Fruit fly (Drosophila melanogaster): ENCODE data around the gene ArgRS.

ArgRS gene

DNA sequence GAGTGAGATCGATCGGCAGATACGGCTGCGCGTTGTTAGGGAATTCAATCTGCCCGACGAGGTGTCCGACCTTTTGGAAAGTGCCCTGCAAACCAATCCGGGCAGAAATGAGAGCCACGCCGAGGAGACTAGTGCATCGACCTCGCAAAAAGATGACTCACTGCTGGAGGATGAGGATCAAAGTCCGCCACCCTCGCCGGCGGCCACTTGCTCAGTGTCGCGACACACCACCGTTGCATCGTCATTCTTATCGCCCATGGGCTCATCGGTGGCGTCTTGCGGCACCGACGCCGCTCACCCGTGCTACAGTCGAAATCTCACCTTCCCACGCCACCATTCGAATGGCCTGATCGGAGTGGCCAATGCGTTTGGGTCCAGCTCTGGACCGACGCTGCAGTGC, 30.5 kb upstream of the ArgRS start:
- TF ChIP-seq Rfx (GFP tag; IDR thresholded peaks at IDR 0.05) (no peak), Bgb (GFP tag; IDR thresholded peaks at IDR 0.05; ENCODE audit: partially characterized antibody) (no peak), crc (GFP tag; optimal IDR thresholded peaks at IDR 0.05) (no peak)

DNA sequence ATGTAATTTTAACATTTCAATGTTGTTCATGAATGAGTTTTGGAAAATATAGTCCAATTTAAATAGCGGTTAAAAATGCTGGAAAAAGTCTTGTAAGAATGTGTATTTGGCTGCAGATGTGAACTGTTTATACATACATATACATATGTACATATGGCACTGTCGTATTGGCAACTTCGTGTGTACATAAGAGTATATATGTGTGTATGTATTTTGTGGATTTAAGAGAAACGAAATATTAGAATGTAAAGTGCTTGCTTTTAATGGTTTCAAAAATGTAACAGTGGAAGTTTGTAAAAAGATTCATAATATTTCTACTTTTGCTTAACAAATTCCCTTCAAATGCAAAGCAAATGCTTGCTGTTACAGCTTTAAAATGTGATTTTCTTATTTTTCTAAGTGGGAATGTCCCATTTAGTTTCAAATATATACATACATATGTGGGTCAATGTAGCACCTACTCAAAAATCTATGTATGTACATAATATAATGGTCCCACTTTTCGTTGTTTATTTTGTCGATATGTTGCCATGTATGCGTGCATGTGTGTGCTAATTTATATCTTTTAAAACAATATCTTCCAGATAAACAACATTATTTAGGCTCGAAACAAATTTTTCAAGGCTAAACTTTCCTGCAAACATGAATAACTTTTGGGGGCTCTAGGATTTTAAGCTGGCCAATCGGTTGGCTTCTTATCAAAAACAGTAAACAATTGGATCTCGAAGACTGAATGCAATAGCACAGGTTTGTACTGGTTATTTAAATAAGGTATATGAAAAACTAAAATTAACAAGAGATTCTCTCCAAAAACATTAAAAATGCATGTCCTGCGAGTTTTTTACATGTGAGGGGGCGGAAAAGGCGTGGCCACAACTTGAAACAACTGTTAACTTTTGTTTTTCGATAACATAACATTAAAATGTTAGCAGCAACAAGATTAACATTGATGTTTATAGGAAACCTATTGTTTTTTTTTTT, 27.1 kb upstream of the ArgRS start:
- TF ChIP-seq Bteb2 (GFP tag; optimal IDR thresholded peaks at IDR 0.05), result peak; percentile 75
- no peak for TF ChIP-seq Dad (GFP tag; optimal IDR thresholded peaks at IDR 0.05)
- TF ChIP-seq CG17361 (GFP tag; IDR thresholded peaks at IDR 0.05), result no peak; the same call in 2 of the 3 replicates
- TF ChIP-seq Deaf1 (tag; optimal IDR thresholded peaks at IDR 0.05), result no peak
- TF ChIP-seq CG18262 (tag; optimal IDR thresholded peaks at IDR 0.05), result peak; percentile 20
- no peak for TF ChIP-seq chinmo (GFP tag; IDR thresholded peaks at IDR 0.05; ENCODE audit: partially characterized antibody)
- TF ChIP-seq CG11695 (GFP tag; IDR thresholded peaks at IDR 0.05), result peak; percentile 61; the same call in 1 of the 3 replicates
- no peak for TF ChIP-seq CG15601 (tag; optimal IDR thresholded peaks at IDR 0.05)
- TF ChIP-seq dysf (GFP tag; IDR thresholded peaks at IDR 0.05), result no peak
- TF ChIP-seq Mad (GFP tag; optimal IDR thresholded peaks at IDR 0.05), result peak; percentile 46
- TF ChIP-seq chif (GFP tag; optimal IDR thresholded peaks at IDR 0.05), result peak in 1 of 2 experiments; percentile 3
- no peak for TF ChIP-seq CG8281 (tag; optimal IDR thresholded peaks at IDR 0.05)
- TF ChIP-seq zf30C (GFP tag; optimal IDR thresholded peaks at IDR 0.05), result no peak
- TF ChIP-seq CG15514 (GFP tag; optimal IDR thresholded peaks at IDR 0.05), result peak; percentile 78
- TF ChIP-seq BEAF-32 (GFP tag; optimal IDR thresholded peaks at IDR 0.05), result no peak
- peak; percentile 29; the same call in 1 of the 2 replicates for TF ChIP-seq ranshi (GFP tag; IDR thresholded peaks at IDR 0.05)
- no peak; the same call in 1 of the 2 replicates for TF ChIP-seq chm (GFP tag; IDR thresholded peaks at IDR 0.05)
- TF ChIP-seq Sox100B (GFP tag; optimal IDR thresholded peaks at IDR 0.05), result no peak
- TF ChIP-seq CG4424 (GFP tag; optimal IDR thresholded peaks at IDR 0.05), result no peak
- peak; percentile 60 for TF ChIP-seq CG12744 (GFP tag; optimal IDR thresholded peaks at IDR 0.05)
- 0 out of 2 replicates have a peak, but pooled peaks have one; percentile 28 for TF ChIP-seq CG11247 (GFP tag; IDR thresholded peaks at IDR 0.05)
- no peak for TF ChIP-seq Ravus (GFP tag; IDR thresholded peaks at IDR 0.05)
- TF ChIP-seq Ssrp (tag; optimal IDR thresholded peaks at IDR 0.05), result no peak
- TF ChIP-seq sc (optimal IDR thresholded peaks at IDR 0.05), result no peak
- TF ChIP-seq sc (GFP tag; optimal IDR thresholded peaks at IDR 0.05), result no peak
- TF ChIP-seq pzg (GFP tag; optimal IDR thresholded peaks at IDR 0.05), result peak; percentile 2
- peak; percentile 13 for TF ChIP-seq CG7786 (GFP tag; optimal IDR thresholded peaks at IDR 0.05)
- peak; percentile 3 for TF ChIP-seq psq (GFP tag; optimal IDR thresholded peaks at IDR 0.05)
- peak; percentile 68 for TF ChIP-seq CG30020 (tag; optimal IDR thresholded peaks at IDR 0.05)
- peak; percentile 53; the same call in 1 of the 3 replicates for TF ChIP-seq Dbx (GFP tag; IDR thresholded peaks at IDR 0.05)
- peak; percentile 31; the same call in 1 of the 2 replicates for TF ChIP-seq wdn (GFP tag; IDR thresholded peaks at IDR 0.05)
- no peak for TF ChIP-seq CG9797 (GFP tag; optimal IDR thresholded peaks at IDR 0.05)
- no peak for TF ChIP-seq CG31388 (GFP tag; optimal IDR thresholded peaks at IDR 0.05)
- TF ChIP-seq NK7.1 (GFP tag; optimal IDR thresholded peaks at IDR 0.05), result peak; percentile 38
- peak in 1 of 2 experiments; percentile 53 for TF ChIP-seq bsh (GFP tag; optimal IDR thresholded peaks at IDR 0.05)
- TF ChIP-seq ind (GFP tag; optimal IDR thresholded peaks at IDR 0.05), result no peak
- peak; percentile 53 for TF ChIP-seq cg (GFP tag; optimal IDR thresholded peaks at IDR 0.05)
- peak; percentile 32 for TF ChIP-seq CG13775 (GFP tag; optimal IDR thresholded peaks at IDR 0.05)
- peak; percentile 66 for TF ChIP-seq sob (GFP tag; IDR thresholded peaks at IDR 0.05)
- TF ChIP-seq CG31365 (tag; optimal IDR thresholded peaks at IDR 0.05), result peak; percentile 73
- peak; percentile 37 for TF ChIP-seq YL-1 (GFP tag; optimal IDR thresholded peaks at IDR 0.05)
- no peak for TF ChIP-seq hth (optimal IDR thresholded peaks at IDR 0.05)
- peak in 1 of 2 experiments; percentile 84 for TF ChIP-seq insv (GFP tag; optimal IDR thresholded peaks at IDR 0.05)
- peak; percentile 90 for TF ChIP-seq caup (GFP tag; optimal IDR thresholded peaks at IDR 0.05; ENCODE audit: severe bottlenecking)
